Worm (Caenorhabditis elegans) whole organism, young adult: ENCODE measurements around the gene glb-14.
A peak's percentile ranks its signal among the peaks of the same experiment; 100 is the strongest.

Source experiments
- chd-7 ChIP-seq: sonication (generic microtip); optimal IDR thresholded peaks from 2 replicates; lab custom pipeline; 2016; ENCODE audit warnings: mild to moderate bottlenecking, missing genetic modification characterization, moderate library complexity, missing compliant biosample characterization
- hrde-1 ChIP-seq: sonication (generic microtip); optimal IDR thresholded peaks from 2 replicates; lab custom pipeline; 2016; ENCODE audit warnings: missing genetic modification characterization, mild to moderate bottlenecking, missing compliant biosample characterization, moderate library complexity, missing genotype, missing genetic modification reagents, borderline replicate concordance
- lin-40 ChIP-seq: sonication (generic microtip); optimal IDR thresholded peaks from 2 replicates; lab custom pipeline; 2016; ENCODE audit warnings: missing genetic modification characterization, mild to moderate bottlenecking, missing compliant biosample characterization, missing genotype, missing genetic modification reagents
- snpc-3.4 ChIP-seq: sonication (generic microtip); optimal IDR thresholded peaks from 2 replicates; lab custom pipeline; 2017; ENCODE audit warnings: missing genetic modification characterization, mild to moderate bottlenecking, missing compliant biosample characterization, antibody characterized with exemption, moderate library complexity, missing genotype, missing genetic modification reagents
- unc-130 ChIP-seq: sonication (generic microtip); optimal IDR thresholded peaks from 2 replicates; lab custom pipeline; 2016; ENCODE audit warnings: missing genetic modification reagents, missing genetic modification characterization, missing compliant biosample characterization
- ztf-6 ChIP-seq: fragments of 200-800 bp; sonication (Bioruptor generic); IDR thresholded peaks from 2 replicates; pipeline ENCODE4 v1.3.6; 2022; ENCODE audit warnings: missing genetic modification reagents, missing genetic modification characterization, missing compliant biosample characterization

- TF ChIP-seq ztf-6, result no peak
- TF ChIP-seq chd-7, result no peak
- peak; percentile 78 for TF ChIP-seq lin-40 (tag; lab: Kevin White, UChicago)
- TF ChIP-seq unc-130, result no peak
- TF ChIP-seq snpc-3.4, result peak; percentile 90
- no peak for TF ChIP-seq hrde-1 (tag; lab: Kevin White, UChicago)
Measured at ce11 chrV:15511613-15512216, 33.1 kb downstream of the glb-14 start, which contains the start of gene rpl-38.
